Fruit fly (Drosophila melanogaster): ENCODE measurements around the gene RpS19a.

The RpS19a gene

DNA sequence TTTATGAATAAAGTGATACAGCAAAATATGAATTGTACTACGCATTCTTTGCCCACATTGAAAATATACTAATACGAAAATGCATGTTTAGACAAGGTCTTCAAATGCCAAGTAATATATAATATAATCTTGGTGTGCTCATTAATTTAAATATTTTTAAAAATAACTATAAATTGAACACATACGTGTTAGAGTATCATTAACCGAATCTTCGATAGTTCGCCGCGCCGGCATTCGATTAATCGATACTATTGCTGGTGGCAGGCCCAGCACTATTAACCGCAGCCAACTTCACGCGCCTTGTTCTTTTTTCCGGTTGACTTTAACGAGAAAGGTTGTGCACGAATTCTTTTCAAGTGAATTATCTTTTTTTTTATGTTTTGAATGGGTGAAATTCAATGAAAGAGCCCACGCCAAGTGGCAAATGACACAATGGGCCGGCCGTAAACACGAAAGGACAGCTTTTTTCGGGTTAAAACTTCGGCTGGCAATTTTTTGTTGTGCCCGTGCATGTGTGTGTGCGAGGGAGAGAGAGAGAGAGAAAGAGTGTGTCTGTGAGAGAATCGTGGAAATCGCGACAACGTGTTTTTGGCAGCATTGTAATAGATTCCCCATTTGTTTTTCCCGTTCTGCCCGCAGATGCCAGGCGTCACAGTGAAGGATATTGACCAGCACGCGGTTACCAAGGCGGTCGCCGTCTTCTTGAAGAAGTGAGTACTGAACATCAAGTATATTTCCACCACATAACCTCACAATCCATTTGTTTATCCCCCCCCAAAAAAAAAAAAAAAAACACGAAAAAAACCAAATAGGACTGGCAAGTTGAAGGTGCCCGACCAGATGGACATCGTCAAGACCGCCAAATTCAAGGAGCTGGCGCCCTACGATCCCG, at the start of gene RpS19a (continued):
- TF ChIP-seq CG6765 (GFP tag; optimal IDR thresholded peaks at IDR 0.05) (peak; percentile 89), scrt (GFP tag; optimal IDR thresholded peaks at IDR 0.05) (peak; percentile 77), Drgx (GFP tag; IDR thresholded peaks at IDR 0.05) (no peak; the same call in none of the 2 replicates), pzg (GFP tag; optimal IDR thresholded peaks at IDR 0.05) (no peak), CG12104 (GFP tag; optimal IDR thresholded peaks at IDR 0.05) (peak; percentile 84), CG8944 (GFP tag; optimal IDR thresholded peaks at IDR 0.05) (no peak), CG1792 (GFP tag; optimal IDR thresholded peaks at IDR 0.05) (no peak), ind (GFP tag; optimal IDR thresholded peaks at IDR 0.05) (no peak), gsb-n (tag; optimal IDR thresholded peaks at IDR 0.05) (peak; percentile 63), pho (GFP tag; optimal IDR thresholded peaks at IDR 0.05) (peak; percentile 9), CG4730 (GFP tag; IDR thresholded peaks at IDR 0.05) (peak; percentile 60), CG7372 (GFP tag; IDR thresholded peaks at IDR 0.05) (peak; percentile 60; the same call in 1 of the 2 replicates), ftz-f1 (GFP tag; optimal IDR thresholded peaks at IDR 0.05) (no peak), crol (GFP tag; IDR thresholded peaks at IDR 0.05) (0 out of 2 replicates have a peak, but pooled peaks have one; percentile 21), CG11398 (GFP tag; optimal IDR thresholded peaks at IDR 0.05) (peak; percentile 42), Hr3 (GFP tag; optimal IDR thresholded peaks at IDR 0.05) (no peak), CG13894 (tag; optimal IDR thresholded peaks at IDR 0.05) (peak; percentile 75), CG34422 (GFP tag; IDR thresholded peaks at IDR 0.05) (peak; percentile 48; the same call in 1 of the 3 replicates), Poxn (GFP tag; IDR thresholded peaks at IDR 0.05) (peak; percentile 15; the same call in 1 of the 2 replicates), Fer3 (tag; optimal IDR thresholded peaks at IDR 0.05) (peak; percentile 83), CG6654 (GFP tag; optimal IDR thresholded peaks at IDR 0.05) (peak; percentile 55), crp (GFP tag; optimal IDR thresholded peaks at IDR 0.05) (peak in 1 of 2 experiments; percentile 22), BtbVII (GFP tag; optimal IDR thresholded peaks at IDR 0.05) (peak; percentile 88), CG11247 (GFP tag; IDR thresholded peaks at IDR 0.05) (peak; percentile 68), CG10321 (GFP tag; IDR thresholded peaks at IDR 0.05) (peak; percentile 48; the same call in 1 of the 2 replicates), CG6813 (GFP tag; optimal IDR thresholded peaks at IDR 0.05) (peak; percentile 88), CG1024 (GFP tag; IDR thresholded peaks at IDR 0.05) (peak; percentile 68), Eip74EF (GFP tag; optimal IDR thresholded peaks at IDR 0.05) (peak in 1 of 2 experiments; percentile 76), lbe (GFP tag; optimal IDR thresholded peaks at IDR 0.05) (peak; percentile 32), PHDP (tag; optimal IDR thresholded peaks at IDR 0.05) (peak; percentile 77), gro (GFP tag; optimal IDR thresholded peaks at IDR 0.05) (peak; percentile 53), onecut (GFP tag; IDR thresholded peaks at IDR 0.05) (peak; percentile 80), gfzf (GFP tag; optimal IDR thresholded peaks at IDR 0.05) (no peak), CG32532 (GFP tag; IDR thresholded peaks at IDR 0.05) (peak; percentile 84), ranshi (GFP tag; IDR thresholded peaks at IDR 0.05) (peak; percentile 72), eyg (GFP tag; optimal IDR thresholded peaks at IDR 0.05) (peak; percentile 46), CG17829 (tag; optimal IDR thresholded peaks at IDR 0.05) (peak; percentile 45), CG12071 (GFP tag; optimal IDR thresholded peaks at IDR 0.05) (peak; percentile 92), sob (GFP tag; IDR thresholded peaks at IDR 0.05) (peak; percentile 73), Lhr (GFP tag; optimal IDR thresholded peaks at IDR 0.05) (peak; percentile 55), CG15011 (GFP tag; optimal IDR thresholded peaks at IDR 0.05) (peak; percentile 81), CG17912 (GFP tag; optimal IDR thresholded peaks at IDR 0.05) (peak; percentile 94), CG6175 (GFP tag; IDR thresholded peaks at IDR 0.05) (peak; percentile 73), luna (GFP tag; optimal IDR thresholded peaks at IDR 0.05) (peak; percentile 38), E2f2 (GFP tag; IDR thresholded peaks at IDR 0.05) (peak; percentile 58), CG10209 (GFP tag; optimal IDR thresholded peaks at IDR 0.05) (peak; percentile 78), bbx (GFP tag; IDR thresholded peaks at IDR 0.05; ENCODE audit: partially characterized antibody) (peak; percentile 11), CG7987 (GFP tag; optimal IDR thresholded peaks at IDR 0.05) (peak; percentile 94)
